Worm (Caenorhabditis elegans) whole organism, L1 larva: ENCODE data around the gene spp-12.

Experiments used
- C34B4.2 ChIP-seq: sonication (generic microtip); optimal IDR thresholded peaks from 2 replicates; lab custom pipeline; 2017; ENCODE audit warnings: mild to moderate bottlenecking, missing genetic modification characterization, missing compliant biosample characterization
- F16B12.6 ChIP-seq: fragments of 150-350 bp; optimal IDR thresholded peaks from 2 replicates; lab custom pipeline; 2014; ENCODE audit warnings: missing biosample characterization, missing genetic modification characterization
- aha-1 ChIP-seq: fragments of 150-350 bp; optimal IDR thresholded peaks from 2 replicates; lab custom pipeline; 2014; ENCODE audit warnings: missing biosample characterization, missing genetic modification characterization
- ama-1 ChIP-seq: fragments of 150-350 bp; optimal IDR thresholded peaks from 2 replicates; lab custom pipeline; 2014
- ceh-88 ChIP-seq: fragments of 200-800 bp; sonication (Bioruptor generic); IDR thresholded peaks from 2 replicates; pipeline ENCODE4 v1.3.6; 2022; ENCODE audit warnings: missing genetic modification characterization, missing compliant biosample characterization
- dsc-1 ChIP-seq: sonication (generic microtip); optimal IDR thresholded peaks from 2 replicates; lab custom pipeline; 2016; ENCODE audit warnings: mild to moderate bottlenecking, missing genetic modification characterization, missing compliant biosample characterization
- efl-1 ChIP-seq, 4 experiments: fragments of 150-350 bp; optimal IDR thresholded peaks in 3 of 4; peaks in 1 of 4; 1 replicate in 1 of 4; 2 replicates in 3 of 4; lab custom pipeline; 2014; ENCODE audit warnings: missing biosample characterization in 2 of 4, missing genetic modification characterization in 2 of 4, missing genetic modification reagents in 2 of 4
- efl-3 ChIP-seq: fragments of 200-800 bp; sonication (Bioruptor generic); optimal IDR thresholded peaks from 2 replicates; lab custom pipeline; 2018; ENCODE audit warnings: mild to moderate bottlenecking, missing genetic modification characterization, missing compliant biosample characterization
- egl-27 ChIP-seq, 2 experiments: fragments of 150-350 bp in 1 of 2; sonication (generic microtip); optimal IDR thresholded peaks; 3 replicates each; lab custom pipeline; 2017 to 2018; ENCODE audit warnings: missing biosample characterization in 2 of 2, missing genetic modification characterization in 2 of 2, missing genetic modification reagents in 2 of 2
- elt-2 ChIP-seq: sonication (generic microtip); optimal IDR thresholded peaks from 2 replicates; lab custom pipeline; 2016; ENCODE audit warnings: missing genetic modification characterization, mild to moderate bottlenecking, inconsistent platforms, missing compliant biosample characterization, missing genetic modification reagents
- elt-3 ChIP-seq, 6 experiments: fragments of 150-350 bp in 1 of 6; sonication (generic microtip); optimal IDR thresholded peaks; 2 replicates each; lab custom pipeline; 2017 to 2018; ENCODE audit warnings: missing biosample characterization in 6 of 6, missing genetic modification characterization in 6 of 6, inconsistent platforms in 1 of 6
- ets-5 ChIP-seq: fragments of 200-800 bp; sonication (Bioruptor generic); IDR thresholded peaks from 2 replicates; pipeline ENCODE4 v1.3.6; 2022; ENCODE audit warnings: missing genetic modification characterization, missing compliant biosample characterization
- fkh-4 ChIP-seq: sonication (generic microtip); optimal IDR thresholded peaks from 2 replicates; lab custom pipeline; 2016; ENCODE audit warnings: missing compliant biosample characterization, missing genetic modification characterization, borderline replicate concordance
- fkh-8 ChIP-seq: sonication (generic microtip); optimal IDR thresholded peaks from 2 replicates; lab custom pipeline; 2016; ENCODE audit warnings: mild to moderate bottlenecking, missing genetic modification characterization, missing compliant biosample characterization
- fos-1 ChIP-seq: fragments of 150-350 bp; optimal IDR thresholded peaks from 2 replicates; lab custom pipeline; 2014; ENCODE audit warnings: missing biosample characterization, missing genetic modification characterization
- grh-1 ChIP-seq: fragments of 200-800 bp; sonication (Bioruptor generic); IDR thresholded peaks from 2 replicates; pipeline ENCODE4 v1.3.6; 2022; ENCODE audit warnings: missing genetic modification reagents, missing genetic modification characterization, missing compliant biosample characterization
- hpl-2 ChIP-seq: fragments of 150-350 bp; optimal IDR thresholded peaks from 2 replicates; lab custom pipeline; 2014; ENCODE audit warnings: missing biosample characterization, missing genetic modification reagents, missing genetic modification characterization
- irx-1 ChIP-seq: sonication (generic microtip); optimal IDR thresholded peaks from 2 replicates; lab custom pipeline; 2016; ENCODE audit warnings: missing genetic modification characterization, missing compliant biosample characterization
- lin-13 ChIP-seq: fragments of 150-350 bp; optimal IDR thresholded peaks from 2 replicates; lab custom pipeline; 2014; ENCODE audit warnings: missing biosample characterization, missing genetic modification reagents, missing genetic modification characterization
- lsy-2 ChIP-seq, 2 experiments: fragments of 150-350 bp; optimal IDR thresholded peaks; 2 replicates each; lab custom pipeline; 2014; ENCODE audit warnings: missing biosample characterization in 2 of 2, missing genetic modification characterization in 2 of 2
- mab-9 ChIP-seq: fragments of 200-800 bp; sonication (Bioruptor generic); IDR thresholded peaks from 2 replicates; pipeline ENCODE4 v1.3.6; 2022; ENCODE audit warnings: missing genetic modification reagents, missing genetic modification characterization, missing compliant biosample characterization
- mdl-1 ChIP-seq, 2 experiments: fragments of 150-350 bp; optimal IDR thresholded peaks; 2 replicates each; lab custom pipeline; 2014 to 2017; ENCODE audit warnings: missing biosample characterization in 2 of 2, missing genetic modification characterization in 2 of 2, inconsistent platforms in 1 of 2
- mep-1 ChIP-seq: fragments of 150-350 bp; optimal IDR thresholded peaks from 2 replicates; lab custom pipeline; 2014; ENCODE audit warnings: missing biosample characterization, missing genetic modification characterization
- nhr-11 ChIP-seq: fragments of 150-350 bp; optimal IDR thresholded peaks from 2 replicates; lab custom pipeline; 2014; ENCODE audit warnings: missing biosample characterization, missing genetic modification characterization
- nhr-12 ChIP-seq: sonication (generic microtip); optimal IDR thresholded peaks from 2 replicates; lab custom pipeline; 2017; ENCODE audit warnings: missing biosample characterization, missing genetic modification characterization
- nhr-19 ChIP-seq: fragments of 200-800 bp; sonication (Bioruptor generic); conservative IDR thresholded peaks from 2 replicates; pipeline ENCODE4 v1.3.6; 2022; ENCODE audit warnings: missing genetic modification characterization, missing compliant biosample characterization
- nhr-20 ChIP-seq: sonication (generic microtip); optimal IDR thresholded peaks from 2 replicates; lab custom pipeline; 2016; ENCODE audit warnings: mild to moderate bottlenecking, missing genetic modification characterization, missing compliant biosample characterization
- nhr-237 ChIP-seq: fragments of 150-350 bp; optimal IDR thresholded peaks from 2 replicates; lab custom pipeline; 2014; ENCODE audit warnings: missing biosample characterization, missing genetic modification characterization
- nhr-28 ChIP-seq: fragments of 150-350 bp; optimal IDR thresholded peaks from 2 replicates; lab custom pipeline; 2014; ENCODE audit warnings: missing biosample characterization, missing genetic modification characterization
- nhr-71 ChIP-seq: sonication (generic microtip); optimal IDR thresholded peaks from 2 replicates; lab custom pipeline; 2016; ENCODE audit warnings: mild to moderate bottlenecking, missing genetic modification characterization, moderate library complexity, missing compliant biosample characterization
- nhr-84 ChIP-seq: sonication (generic microtip); optimal IDR thresholded peaks from 2 replicates; lab custom pipeline; 2017; ENCODE audit warnings: missing biosample characterization, missing genetic modification characterization
- nhr-85 ChIP-seq: sonication (generic microtip); peaks from one replicate; lab custom pipeline; 2016; ENCODE audit warnings: missing genetic modification characterization, inconsistent platforms, missing compliant biosample characterization
- nhr-90 ChIP-seq: sonication (generic microtip); optimal IDR thresholded peaks from 2 replicates; lab custom pipeline; 2016; ENCODE audit warnings: mild to moderate bottlenecking, missing genetic modification characterization, missing compliant biosample characterization; ENCODE audit not compliant: poor library complexity
- pag-3 ChIP-seq: sonication (generic microtip); optimal IDR thresholded peaks from 2 replicates; lab custom pipeline; 2017; ENCODE audit warnings: missing genetic modification characterization, mild to moderate bottlenecking, missing compliant biosample characterization, antibody characterized with exemption, borderline replicate concordance; ENCODE audit not compliant: insufficient read depth
- pqm-1 ChIP-seq: sonication (generic microtip); optimal IDR thresholded peaks from 3 replicates; lab custom pipeline; 2017; ENCODE audit warnings: missing biosample characterization, missing genetic modification characterization
- rnt-1 ChIP-seq: sonication (generic microtip); optimal IDR thresholded peaks from 2 replicates; lab custom pipeline; 2016; ENCODE audit warnings: mild to moderate bottlenecking, missing genetic modification characterization, moderate library complexity, missing compliant biosample characterization
- skn-1 ChIP-seq: fragments of 150-350 bp; optimal IDR thresholded peaks from 2 replicates; lab custom pipeline; 2014; ENCODE audit warnings: missing biosample characterization, missing genetic modification characterization
- snpc-4 ChIP-seq: fragments of 150-350 bp; optimal IDR thresholded peaks from 2 replicates; lab custom pipeline; 2014; ENCODE audit warnings: missing biosample characterization, missing genetic modification characterization
- sox-4 ChIP-seq: sonication (generic microtip); optimal IDR thresholded peaks from 2 replicates; lab custom pipeline; 2016; ENCODE audit warnings: missing genetic modification characterization, missing compliant biosample characterization
- tbx-2 ChIP-seq: sonication (generic microtip); optimal IDR thresholded peaks from 2 replicates; lab custom pipeline; 2016; ENCODE audit warnings: missing genetic modification characterization, missing compliant biosample characterization
- unc-130 ChIP-seq: fragments of 150-350 bp; optimal IDR thresholded peaks from 2 replicates; lab custom pipeline; 2017; ENCODE audit warnings: missing biosample characterization, missing genetic modification characterization, inconsistent platforms
- unc-30 ChIP-seq: sonication (generic microtip); optimal IDR thresholded peaks from 2 replicates; lab custom pipeline; 2017; ENCODE audit warnings: missing biosample characterization, missing genetic modification characterization
- unc-86 ChIP-seq: sonication (generic microtip); optimal IDR thresholded peaks from 2 replicates; lab custom pipeline; 2016; ENCODE audit warnings: missing genetic modification characterization, missing compliant biosample characterization
- unc-98 ChIP-seq: fragments of 200-800 bp; sonication (Bioruptor generic); IDR thresholded peaks from 2 replicates; pipeline ENCODE4 v1.3.6; 2022; ENCODE audit warnings: missing genetic modification characterization, missing compliant biosample characterization
- vab-15 ChIP-seq: sonication (generic microtip); optimal IDR thresholded peaks from 2 replicates; lab custom pipeline; 2017; ENCODE audit warnings: missing genotype, mild to moderate bottlenecking, missing genetic modification characterization, missing compliant biosample characterization
- ztf-11 ChIP-seq, 2 experiments: sonication (generic microtip); optimal IDR thresholded peaks; 2 replicates each; lab custom pipeline; 2016 to 2017; ENCODE audit warnings: missing genetic modification characterization in 2 of 2, missing biosample characterization in 1 of 2, missing compliant biosample characterization in 1 of 2

Gene spp-12

ce11 chrV:13890473-13890872, 857 bp downstream of the spp-12 start, which contains the start of gene lbp-8:
Gene lbp-8, plus strand, starts transcription at chrV:13890773.
- TF ChIP-seq unc-130 (tag; lab: Kevin White, UChicago) (no peak), F16B12.6 (tag; lab: Kevin White, UChicago) (no peak), unc-98 (no peak), ets-5 (no peak), nhr-90 (tag; lab: Kevin White, UChicago) (no peak), nhr-20 (no peak), irx-1 (no peak)

ce11 chrV:13891489-13891888, 1.9 kb downstream of the spp-12 start:
- no peak for TF ChIP-seq C34B4.2 (tag; lab: Kevin White, UChicago)
- no peak for TF ChIP-seq skn-1
- no peak for TF ChIP-seq lsy-2 (tag; optimal IDR thresholded peaks at IDR 0.05; lab: Kevin White, UChicago)
- TF ChIP-seq rnt-1 (tag; lab: Kevin White, UChicago), result no peak
- no peak for TF ChIP-seq ceh-88 (GFP tag; lab: Robert Waterston, UW)
- TF ChIP-seq nhr-85 (tag; lab: Kevin White, UChicago), result peak; percentile 63
- TF ChIP-seq fkh-8 (tag; lab: Kevin White, UChicago), result no peak
- 0 out of 2 replicates have a peak, but pooled peaks have one; percentile 13 for TF ChIP-seq nhr-19 (GFP tag; lab: Robert Waterston, UW)
- no peak for TF ChIP-seq unc-30 (tag; lab: Kevin White, UChicago)
- TF ChIP-seq nhr-71 (tag; lab: Kevin White, UChicago), result peak; percentile 40
- no peak for TF ChIP-seq vab-15 (tag; lab: Kevin White, UChicago)
- TF ChIP-seq dsc-1, result no peak
- TF ChIP-seq elt-3 (tag; optimal IDR thresholded peaks at IDR 0.05; lab: Kevin White, UChicago), result no peak
- no peak for TF ChIP-seq efl-1 (optimal IDR thresholded peaks at IDR 0.05; lab: Kevin White, UChicago)
- no peak for TF ChIP-seq efl-1 (GFP tag; optimal IDR thresholded peaks at IDR 0.05 in 1 of 2; lab: Kevin White, UChicago)
- TF ChIP-seq unc-130 (tag; lab: Kevin White, UChicago), result no peak
- no peak for TF ChIP-seq sox-4 (tag; lab: Kevin White, UChicago)
- no peak for TF ChIP-seq nhr-12 (tag; lab: Kevin White, UChicago)
- no peak for TF ChIP-seq nhr-90 (tag; lab: Kevin White, UChicago)
- TF ChIP-seq fos-1, result no peak
- no peak for TF ChIP-seq snpc-4 (tag; lab: Kevin White, UChicago)
- no peak for TF ChIP-seq mep-1 (tag; lab: Kevin White, UChicago)
- peak; percentile 33 for TF ChIP-seq nhr-20
- TF ChIP-seq nhr-28 (tag; lab: Kevin White, UChicago), result no peak
- no peak for TF ChIP-seq nhr-11 (tag; lab: Kevin White, UChicago)
- no peak for TF ChIP-seq grh-1 (GFP tag; lab: Robert Waterston, UW)
- TF ChIP-seq hpl-2 (GFP tag; lab: Kevin White, UChicago), result no peak
- TF ChIP-seq elt-2, result peak; percentile 59

ce11 chrV:13892457-13893375, 3.1 kb downstream of the spp-12 start, which contains the start of gene sptl-3:
Gene sptl-3, plus strand, starts transcription at chrV:13893325.
- TF ChIP-seq tbx-2 (tag; lab: Kevin White, UChicago), result peak; percentile 44
- no peak for TF ChIP-seq nhr-11 (tag; lab: Kevin White, UChicago)
- peak; percentile 77 for TF ChIP-seq elt-2
- TF ChIP-seq egl-27 (tag; optimal IDR thresholded peaks at IDR 0.05; lab: Kevin White, UChicago), result no peak
- TF ChIP-seq nhr-20, result peak; percentile 68
- peak in 1 of 2 experiments; percentile 61 for TF ChIP-seq mdl-1 (tag; optimal IDR thresholded peaks at IDR 0.05; lab: Kevin White, UChicago)
- TF ChIP-seq ama-1 (lab: Kevin White, UChicago), result no peak
- TF ChIP-seq pqm-1 (tag; lab: Kevin White, UChicago), result no peak
- peak in 2 of 6 experiments; percentile 49 to 81 for TF ChIP-seq elt-3 (tag; optimal IDR thresholded peaks at IDR 0.05; lab: Kevin White, UChicago)
- peak in 1 of 2 experiments; percentile 42 for TF ChIP-seq lsy-2 (tag; optimal IDR thresholded peaks at IDR 0.05; lab: Kevin White, UChicago)
- TF ChIP-seq nhr-84 (tag; lab: Kevin White, UChicago), result no peak
- no peak for TF ChIP-seq unc-130 (tag; lab: Kevin White, UChicago)
- peak; percentile 75 for TF ChIP-seq nhr-71 (tag; lab: Kevin White, UChicago)
- TF ChIP-seq dsc-1, result no peak
- no peak for TF ChIP-seq pag-3 (tag; lab: Kevin White, UChicago)
- TF ChIP-seq nhr-19 (GFP tag; lab: Robert Waterston, UW), result peak; percentile 53
- no peak for TF ChIP-seq nhr-237 (tag; lab: Kevin White, UChicago)
- TF ChIP-seq fos-1, result no peak
- TF ChIP-seq efl-3 (GFP tag; lab: Kevin White, UChicago), result no peak
- no peak for TF ChIP-seq aha-1 (tag; lab: Kevin White, UChicago)
- no peak for TF ChIP-seq mab-9 (GFP tag; lab: Robert Waterston, UW)
- TF ChIP-seq lin-13 (GFP tag; lab: Kevin White, UChicago), result no peak
- TF ChIP-seq unc-86 (tag; lab: Kevin White, UChicago), result no peak
- no peak for TF ChIP-seq ztf-11 (tag; optimal IDR thresholded peaks at IDR 0.05; lab: Kevin White, UChicago)
- TF ChIP-seq fkh-4 (tag; lab: Kevin White, UChicago), result no peak
